Worm (Caenorhabditis elegans) whole organism, late embryonic: ENCODE measurements around the gene M02E1.1.

Experiments
- K09A11.1 ChIP-seq: sonication (generic microtip); optimal IDR thresholded peaks from 2 replicates; lab custom pipeline; 2017; ENCODE audit warnings: antibody characterized with exemption, mild to moderate bottlenecking, missing genetic modification characterization, missing compliant biosample characterization; ENCODE audit not compliant: insufficient read depth
- ama-1 ChIP-seq: fragments of 150-350 bp; optimal IDR thresholded peaks from 2 replicates; lab custom pipeline; 2014
- ceh-22 ChIP-seq: sonication (generic microtip); optimal IDR thresholded peaks from 2 replicates; lab custom pipeline; 2017; ENCODE audit warnings: missing biosample characterization, missing genetic modification characterization
- ceh-30 ChIP-seq: fragments of 150-350 bp; optimal IDR thresholded peaks from 2 replicates; lab custom pipeline; 2014; ENCODE audit warnings: missing biosample characterization, missing genetic modification characterization
- ceh-31 ChIP-seq: sonication (generic microtip); optimal IDR thresholded peaks from 2 replicates; lab custom pipeline; 2016; ENCODE audit warnings: missing genetic modification characterization, missing compliant biosample characterization
- ceh-34 ChIP-seq: sonication (generic microtip); optimal IDR thresholded peaks from 2 replicates; lab custom pipeline; 2016; ENCODE audit warnings: mild to moderate bottlenecking, missing genetic modification characterization, missing compliant biosample characterization
- ceh-45 ChIP-seq: fragments of 200-800 bp; sonication (Bioruptor generic); IDR thresholded peaks from 2 replicates; pipeline ENCODE4 v1.3.6; 2022; ENCODE audit warnings: missing genetic modification reagents, missing genetic modification characterization, missing compliant biosample characterization
- ceh-48 ChIP-seq: sonication (generic microtip); optimal IDR thresholded peaks from 2 replicates; lab custom pipeline; 2016; ENCODE audit warnings: missing genetic modification characterization, inconsistent platforms, missing compliant biosample characterization
- ceh-6 ChIP-seq: fragments of 200-800 bp; sonication (Bioruptor generic); optimal IDR thresholded peaks from 2 replicates; lab custom pipeline; 2018; ENCODE audit warnings: mild to moderate bottlenecking, missing genetic modification characterization, missing compliant biosample characterization
- elt-2 ChIP-seq: sonication (generic microtip); optimal IDR thresholded peaks from 2 replicates; lab custom pipeline; 2016; ENCODE audit warnings: missing genetic modification reagents, missing genetic modification characterization, missing compliant biosample characterization
- elt-4 ChIP-seq: sonication (generic microtip); optimal IDR thresholded peaks from 2 replicates; lab custom pipeline; 2016; ENCODE audit warnings: missing genetic modification characterization, missing compliant biosample characterization
- ets-4 ChIP-seq: sonication (generic microtip); optimal IDR thresholded peaks from 2 replicates; lab custom pipeline; 2016; ENCODE audit warnings: missing genetic modification characterization, missing compliant biosample characterization
- fkh-10 ChIP-seq: fragments of 150-350 bp; optimal IDR thresholded peaks from 2 replicates; lab custom pipeline; 2014; ENCODE audit warnings: missing biosample characterization, missing genetic modification reagents, missing genetic modification characterization
- hlh-15 ChIP-seq: sonication (generic microtip); optimal IDR thresholded peaks from 2 replicates; lab custom pipeline; 2016; ENCODE audit warnings: missing genetic modification characterization, missing compliant biosample characterization
- hlh-6 ChIP-seq: sonication (generic microtip); optimal IDR thresholded peaks from 2 replicates; lab custom pipeline; 2016; ENCODE audit warnings: missing genotype, missing genetic modification characterization, missing compliant biosample characterization
- hlh-8 ChIP-seq: sonication (generic microtip); optimal IDR thresholded peaks from 2 replicates; lab custom pipeline; 2016; ENCODE audit warnings: missing genotype, missing genetic modification characterization, missing compliant biosample characterization
- lin-11 ChIP-seq: fragments of 200-800 bp; sonication (Bioruptor generic); optimal IDR thresholded peaks from 2 replicates; lab custom pipeline; 2018; ENCODE audit warnings: mild to moderate bottlenecking, missing genetic modification characterization, missing compliant biosample characterization
- mec-3 ChIP-seq: sonication (generic microtip); optimal IDR thresholded peaks from 2 replicates; lab custom pipeline; 2016; ENCODE audit warnings: borderline replicate concordance, missing genetic modification characterization, missing compliant biosample characterization
- nhr-11 ChIP-seq: fragments of 150-350 bp; optimal IDR thresholded peaks from 2 replicates; lab custom pipeline; 2014; ENCODE audit warnings: missing biosample characterization, missing genetic modification characterization
- nhr-232 ChIP-seq: sonication (generic microtip); optimal IDR thresholded peaks from 2 replicates; lab custom pipeline; 2016; ENCODE audit warnings: missing genetic modification characterization, missing compliant biosample characterization
- npax-4 ChIP-seq: sonication (generic microtip); optimal IDR thresholded peaks from 2 replicates; lab custom pipeline; 2016; ENCODE audit warnings: missing genetic modification characterization, missing compliant biosample characterization
- odd-2 ChIP-seq: sonication (generic microtip); optimal IDR thresholded peaks from 2 replicates; lab custom pipeline; 2017; ENCODE audit warnings: antibody characterized with exemption, mild to moderate bottlenecking, missing genetic modification characterization, missing compliant biosample characterization
- pag-3 ChIP-seq: sonication (generic microtip); optimal IDR thresholded peaks from 2 replicates; lab custom pipeline; 2016; ENCODE audit warnings: missing compliant biosample characterization, missing genetic modification characterization, borderline replicate concordance
- pax-1 ChIP-seq: fragments of 150-350 bp; optimal IDR thresholded peaks from 2 replicates; lab custom pipeline; 2014; ENCODE audit warnings: missing biosample characterization, missing genetic modification characterization
- pqm-1 ChIP-seq: sonication (generic microtip); optimal IDR thresholded peaks from 2 replicates; lab custom pipeline; 2016; ENCODE audit warnings: missing genetic modification characterization, missing compliant biosample characterization
- ref-2 ChIP-seq: sonication (generic microtip); optimal IDR thresholded peaks from 2 replicates; lab custom pipeline; 2016; ENCODE audit warnings: missing genetic modification characterization, missing compliant biosample characterization
- rnt-1 ChIP-seq: sonication (generic microtip); optimal IDR thresholded peaks from 2 replicates; lab custom pipeline; 2016; ENCODE audit warnings: missing genetic modification characterization, missing compliant biosample characterization
- sox-4 ChIP-seq: sonication (generic microtip); optimal IDR thresholded peaks from 2 replicates; lab custom pipeline; 2017; ENCODE audit warnings: mild to moderate bottlenecking, missing genetic modification characterization, inconsistent platforms, missing compliant biosample characterization
- tbx-2 ChIP-seq: sonication (generic microtip); optimal IDR thresholded peaks from 2 replicates; lab custom pipeline; 2016; ENCODE audit warnings: missing genetic modification characterization, missing compliant biosample characterization
- tbx-7 ChIP-seq: sonication (generic microtip); optimal IDR thresholded peaks from 2 replicates; lab custom pipeline; 2016; ENCODE audit warnings: missing genotype, missing genetic modification characterization, missing compliant biosample characterization
- ttx-3 ChIP-seq: sonication (generic microtip); optimal IDR thresholded peaks from 2 replicates; lab custom pipeline; 2016; ENCODE audit warnings: missing genetic modification reagents, missing genetic modification characterization, missing compliant biosample characterization
- unc-42 ChIP-seq: sonication (generic microtip); optimal IDR thresholded peaks from 2 replicates; lab custom pipeline; 2016; ENCODE audit warnings: missing genotype, missing genetic modification characterization, missing compliant biosample characterization
- unc-86 ChIP-seq: sonication (generic microtip); optimal IDR thresholded peaks from 2 replicates; lab custom pipeline; 2016; ENCODE audit warnings: missing genetic modification characterization, missing compliant biosample characterization
- ztf-16 ChIP-seq: sonication (generic microtip); optimal IDR thresholded peaks from 2 replicates; lab custom pipeline; 2017; ENCODE audit warnings: missing genetic modification characterization, missing compliant biosample characterization

Gene M02E1.1

ce11 chrX:353134-353669 lies 27.3 kb downstream of the M02E1.1 start, which contains the start of gene sor-3 (continued):
- peak; percentile 76 for TF ChIP-seq hlh-6
- TF ChIP-seq K09A11.1 (tag; lab: Kevin White, UChicago): peak; percentile 70
- TF ChIP-seq pag-3 (tag; lab: Kevin White, UChicago): peak; percentile 47
- peak; percentile 82 for TF ChIP-seq sox-4 (tag; lab: Kevin White, UChicago)
- TF ChIP-seq ceh-45 (GFP tag; lab: Robert Waterston, UW): peak; percentile 84
- TF ChIP-seq ama-1: no peak
- TF ChIP-seq ref-2 (tag; lab: Kevin White, UChicago): peak; percentile 77
- peak; percentile 93 for TF ChIP-seq elt-2 (tag; lab: Kevin White, UChicago)
- peak; percentile 76 for TF ChIP-seq ceh-31 (tag; lab: Kevin White, UChicago)
- peak; percentile 77 for TF ChIP-seq rnt-1
- TF ChIP-seq pqm-1 (tag; lab: Kevin White, UChicago): peak; percentile 85
- TF ChIP-seq unc-86: peak; percentile 82
- TF ChIP-seq lin-11 (tag; lab: Kevin White, UChicago): peak; percentile 86
- peak; percentile 81 for TF ChIP-seq ceh-48 (tag; lab: Kevin White, UChicago)
- no peak for TF ChIP-seq elt-4 (tag; lab: Kevin White, UChicago)
- peak; percentile 57 for TF ChIP-seq mec-3 (tag; lab: Kevin White, UChicago)
- no peak for TF ChIP-seq ceh-30 (tag; lab: Kevin White, UChicago)
- peak; percentile 82 for TF ChIP-seq ceh-34 (tag; lab: Kevin White, UChicago)
- TF ChIP-seq ztf-16 (tag; lab: Kevin White, UChicago): peak; percentile 82
- TF ChIP-seq pax-1 (tag; lab: Kevin White, UChicago): no peak
- TF ChIP-seq hlh-15 (tag; lab: Kevin White, UChicago): peak; percentile 90
- peak; percentile 81 for TF ChIP-seq unc-42
- TF ChIP-seq, all 69 proteins: peak for 60

ce11 chrX:357792-358191 lies 31.9 kb downstream of the M02E1.1 start, which contains the start of gene C04E7.1:
TSS of gene C04E7.1 (plus strand) at chrX:358092.
- TF ChIP-seq K09A11.1 (tag; lab: Kevin White, UChicago): no peak
- TF ChIP-seq, all 69 proteins: peak for 0

- no peak for TF ChIP-seq ceh-22 (tag; lab: Kevin White, UChicago)
- no peak for TF ChIP-seq ets-4
- no peak for TF ChIP-seq npax-4
- no peak for TF ChIP-seq odd-2
- no peak for TF ChIP-seq tbx-7 (tag; lab: Kevin White, UChicago)
- TF ChIP-seq nhr-11 (tag; lab: Kevin White, UChicago): no peak
Measured at ce11 chrX:360479-360878, 34.6 kb downstream of the M02E1.1 start, which contains the start of gene C04E7.5. TSS of gene C04E7.5 (plus strand) at chrX:360779.

ce11 chrX:369923-370322 lies 44.0 kb downstream of the M02E1.1 start:
- TF ChIP-seq fkh-10 (GFP tag; lab: Kevin White, UChicago) (no peak), hlh-6 (no peak), ceh-6 (no peak), nhr-232 (tag; lab: Kevin White, UChicago) (no peak), tbx-2 (no peak), ceh-45 (GFP tag; lab: Robert Waterston, UW) (no peak), hlh-8 (tag; lab: Kevin White, UChicago) (no peak), ttx-3 (tag; lab: Kevin White, UChicago) (no peak), unc-42 (no peak)

ce11 chrX:371761-372285 lies 45.9 kb downstream of the M02E1.1 start, which contains the start of gene nrde-3:
TSS of gene nrde-3 (plus strand) at chrX:372235.
- TF ChIP-seq pax-1 (tag; lab: Kevin White, UChicago) (no peak), tbx-2 (peak; percentile 36)
